Fruit fly (Drosophila melanogaster) whole organism, embryonic: ENCODE data around the gene CG33489.

Source experiments
- Bgb ChIP-seq: fragments of 200-800 bp; sonication (Bioruptor generic); IDR thresholded peaks from 2 replicates; pipeline ENCODE4 v1.3.6; 2022; ENCODE audit warnings: missing biosample characterization, missing genetic modification characterization; ENCODE audit not compliant: partially characterized antibody
- C15 ChIP-seq: fragments of 200-800 bp; sonication (Bioruptor generic); IDR thresholded peaks from 3 replicates; pipeline ENCODE4 v1.3.6; 2022; ENCODE audit warnings: missing biosample characterization, missing genetic modification characterization
- CG10321 ChIP-seq: fragments of 200-800 bp; sonication (Bioruptor generic); IDR thresholded peaks from 2 replicates; pipeline ENCODE4 v1.3.6; 2022; ENCODE audit warnings: missing biosample characterization, missing genetic modification characterization
- CG11398 ChIP-seq: fragments of 200-800 bp; sonication (Bioruptor generic); optimal IDR thresholded peaks from 2 replicates; lab custom pipeline; 2016; ENCODE audit warnings: missing biosample characterization, missing genetic modification characterization
- CG13296 ChIP-seq: fragments of 200-800 bp; sonication (Bioruptor generic); optimal IDR thresholded peaks from 3 replicates; lab custom pipeline; 2018; ENCODE audit warnings: missing biosample characterization, mild to moderate bottlenecking, missing genetic modification characterization
- CG13624 ChIP-seq: fragments of 200-800 bp; sonication (Bioruptor generic); optimal IDR thresholded peaks from 2 replicates; lab custom pipeline; 2016; ENCODE audit warnings: missing biosample characterization, missing genetic modification characterization
- CG2199 ChIP-seq: fragments of 200-800 bp; sonication (Bioruptor generic); IDR thresholded peaks from 3 replicates; pipeline ENCODE4 v1.3.6; 2022; ENCODE audit warnings: missing biosample characterization, missing genetic modification characterization
- CG3163 ChIP-seq: fragments of 200-800 bp; sonication (Bioruptor generic); optimal IDR thresholded peaks from 3 replicates; lab custom pipeline; 2016; ENCODE audit warnings: missing biosample characterization, missing genetic modification characterization
- CG34224 ChIP-seq: fragments of 200-800 bp; sonication (Bioruptor generic); IDR thresholded peaks from 3 replicates; pipeline ENCODE4 v1.3.6; 2022; ENCODE audit warnings: missing biosample characterization, missing genetic modification characterization; ENCODE audit not compliant: partially characterized antibody
- CG3847 ChIP-seq: fragments of 200-800 bp; sonication (Bioruptor generic); IDR thresholded peaks from 2 replicates; pipeline ENCODE4 v1.3.6; 2022; ENCODE audit warnings: missing biosample characterization, missing genetic modification characterization
- CG3995 ChIP-seq: fragments of 200-800 bp; sonication (Bioruptor generic); optimal IDR thresholded peaks from 3 replicates; lab custom pipeline; 2016; ENCODE audit warnings: missing biosample characterization, missing genetic modification characterization
- CG4328 ChIP-seq: fragments of 200-800 bp; sonication (Bioruptor generic); optimal IDR thresholded peaks from 3 replicates; lab custom pipeline; 2017; ENCODE audit warnings: missing biosample characterization, missing genetic modification reagents, missing genetic modification characterization
- CG7556 ChIP-seq: fragments of 200-800 bp; sonication (Bioruptor generic); optimal IDR thresholded peaks from 2 replicates; lab custom pipeline; 2017; ENCODE audit warnings: missing biosample characterization, mild to moderate bottlenecking, missing genetic modification characterization
- CG7839 ChIP-seq: fragments of 200-800 bp; sonication (Bioruptor generic); optimal IDR thresholded peaks from 3 replicates; lab custom pipeline; 2018; ENCODE audit warnings: missing biosample characterization, mild to moderate bottlenecking, missing genetic modification characterization, moderate library complexity
- Camta ChIP-seq: fragments of 200-800 bp; sonication (Bioruptor generic); optimal IDR thresholded peaks from 2 replicates; lab custom pipeline; 2016; ENCODE audit warnings: missing biosample characterization, missing genetic modification characterization
- Dek ChIP-seq: fragments of 200-800 bp; sonication (Bioruptor generic); optimal IDR thresholded peaks from 3 replicates; lab custom pipeline; 2019; ENCODE audit warnings: missing biosample characterization, mild to moderate bottlenecking, missing genetic modification characterization, moderate library complexity
- ERR ChIP-seq: fragments of 200-800 bp; sonication (Bioruptor generic); optimal IDR thresholded peaks from 2 replicates; lab custom pipeline; 2016; ENCODE audit warnings: missing biosample characterization, missing genetic modification characterization
- Fer2 ChIP-seq: fragments of 200-800 bp; sonication (Bioruptor generic); optimal IDR thresholded peaks from 2 replicates; lab custom pipeline; 2018; ENCODE audit warnings: missing biosample characterization, mild to moderate bottlenecking, missing genetic modification characterization, moderate library complexity
- HmgD ChIP-seq: fragments of 200-800 bp; sonication (Bioruptor generic); optimal IDR thresholded peaks from 3 replicates; lab custom pipeline; 2016; ENCODE audit warnings: missing biosample characterization, missing genetic modification characterization
- HmgZ ChIP-seq: fragments of 200-800 bp; sonication (Bioruptor generic); optimal IDR thresholded peaks from 2 replicates; lab custom pipeline; 2018; ENCODE audit warnings: missing biosample characterization, mild to moderate bottlenecking, missing genetic modification characterization
- Hr78 ChIP-seq, 2 experiments: fragments of 200-800 bp in 1 of 2; fragments of >200 bp in 1 of 2; sonication (Bioruptor generic) in 1 of 2; optimal IDR thresholded peaks; 2 replicates each; lab custom pipeline; 2017 to 2019; ENCODE audit warnings: missing biosample characterization in 2 of 2, missing genetic modification characterization in 2 of 2, mild to moderate bottlenecking in 1 of 2, moderate library complexity in 1 of 2
- Lhr ChIP-seq: fragments of 200-800 bp; sonication (Bioruptor generic); optimal IDR thresholded peaks from 3 replicates; lab custom pipeline; 2017; ENCODE audit warnings: mild to moderate bottlenecking, missing biosample characterization, missing genetic modification reagents, missing genetic modification characterization
- NFAT ChIP-seq: fragments of 200-800 bp; sonication (Bioruptor generic); IDR thresholded peaks from 2 replicates; pipeline ENCODE4 v1.3.6; 2022; ENCODE audit warnings: missing biosample characterization, missing genetic modification characterization
- Rfx ChIP-seq: fragments of 200-800 bp; sonication (Bioruptor generic); IDR thresholded peaks from 2 replicates; pipeline ENCODE4 v1.3.6; 2022; ENCODE audit warnings: missing biosample characterization, missing genetic modification characterization
- Scr ChIP-seq: fragments of 200-800 bp; sonication (Bioruptor generic); IDR thresholded peaks from 2 replicates; pipeline ENCODE4 v1.3.6; 2022; ENCODE audit warnings: missing biosample characterization, missing genetic modification characterization; ENCODE audit not compliant: partially characterized antibody
- amos ChIP-seq: fragments of 200-800 bp; sonication (Bioruptor generic); IDR thresholded peaks from 2 replicates; pipeline ENCODE4 v1.3.6; 2022; ENCODE audit warnings: missing biosample characterization, missing genetic modification characterization; ENCODE audit not compliant: partially characterized antibody
- bbx ChIP-seq: fragments of 200-800 bp; sonication (Bioruptor generic); IDR thresholded peaks from 2 replicates; pipeline ENCODE4 v1.3.6; 2022; ENCODE audit warnings: missing biosample characterization, missing genetic modification characterization; ENCODE audit not compliant: partially characterized antibody
- dpn ChIP-seq, 2 experiments: fragments of 200-800 bp; sonication (Bioruptor generic); optimal IDR thresholded peaks; 3 replicates each; lab custom pipeline; 2016; ENCODE audit warnings: missing biosample characterization in 2 of 2, missing genetic modification characterization in 2 of 2
- eyg ChIP-seq: fragments of 200-800 bp; sonication (Bioruptor generic); optimal IDR thresholded peaks from 3 replicates; lab custom pipeline; 2016; ENCODE audit warnings: missing biosample characterization, missing genetic modification characterization
- ftz-f1 ChIP-seq: fragments of 200-800 bp; sonication (Bioruptor generic); optimal IDR thresholded peaks from 2 replicates; lab custom pipeline; 2016; ENCODE audit warnings: missing biosample characterization, missing genetic modification characterization
- fu2 ChIP-seq: fragments of 200-800 bp; sonication (Bioruptor generic); optimal IDR thresholded peaks from 2 replicates; lab custom pipeline; 2016; ENCODE audit warnings: missing biosample characterization, missing genetic modification characterization
- jumu ChIP-seq: fragments of 200-800 bp; sonication (Bioruptor generic); optimal IDR thresholded peaks from 3 replicates; lab custom pipeline; 2016; ENCODE audit warnings: missing biosample characterization, missing genetic modification characterization
- lab ChIP-seq: fragments of 200-800 bp; sonication (Bioruptor generic); optimal IDR thresholded peaks from 3 replicates; lab custom pipeline; 2017; ENCODE audit warnings: missing biosample characterization, missing genetic modification characterization, mild to moderate bottlenecking, moderate library complexity, missing genetic modification reagents
- nerfin-1 ChIP-seq: fragments of 200-800 bp; sonication (Bioruptor generic); optimal IDR thresholded peaks from 3 replicates; lab custom pipeline; 2019; ENCODE audit warnings: missing biosample characterization, mild to moderate bottlenecking, missing genetic modification characterization, moderate library complexity
- nerfin-2 ChIP-seq: fragments of 200-800 bp; sonication (Bioruptor generic); IDR thresholded peaks from 2 replicates; pipeline ENCODE4 v1.3.6; 2022; ENCODE audit warnings: missing biosample characterization, missing genetic modification characterization; ENCODE audit not compliant: partially characterized antibody
- odd ChIP-seq: fragments of 200-800 bp; sonication (Bioruptor generic); optimal IDR thresholded peaks from 2 replicates; lab custom pipeline; 2017; ENCODE audit warnings: missing biosample characterization, mild to moderate bottlenecking, missing genetic modification characterization
- pb ChIP-seq: fragments of 200-800 bp; sonication (Bioruptor generic); optimal IDR thresholded peaks from 3 replicates; lab custom pipeline; 2016; ENCODE audit warnings: missing biosample characterization, missing genetic modification characterization
- pros ChIP-seq: fragments of 200-800 bp; sonication (Bioruptor generic); optimal IDR thresholded peaks from 3 replicates; lab custom pipeline; 2019; ENCODE audit warnings: missing biosample characterization, mild to moderate bottlenecking, missing genetic modification characterization, moderate library complexity
- pzg ChIP-seq: fragments of 200-800 bp; sonication (Bioruptor generic); optimal IDR thresholded peaks from 3 replicates; lab custom pipeline; 2018; ENCODE audit warnings: missing biosample characterization, mild to moderate bottlenecking, missing genetic modification characterization, moderate library complexity
- salm ChIP-seq: fragments of 200-800 bp; sonication (Bioruptor generic); optimal IDR thresholded peaks from 2 replicates; lab custom pipeline; 2018; ENCODE audit warnings: missing biosample characterization, mild to moderate bottlenecking, missing genetic modification characterization
- scrt ChIP-seq: fragments of 200-800 bp; sonication (Bioruptor generic); optimal IDR thresholded peaks from 2 replicates; lab custom pipeline; 2018; ENCODE audit warnings: missing biosample characterization, mild to moderate bottlenecking, missing genetic modification characterization, moderate library complexity
- slbo ChIP-seq: fragments of 200-800 bp; sonication (Bioruptor generic); IDR thresholded peaks from 2 replicates; pipeline ENCODE4 v1.3.6; 2022; ENCODE audit warnings: missing biosample characterization, missing genetic modification characterization
- sr ChIP-seq: fragments of 200-800 bp; sonication (Bioruptor generic); IDR thresholded peaks from 3 replicates; pipeline ENCODE4 v1.3.6; 2022; ENCODE audit warnings: missing biosample characterization, missing genetic modification characterization
- tup ChIP-seq: fragments of 200-800 bp; sonication (Bioruptor generic); optimal IDR thresholded peaks from 2 replicates; lab custom pipeline; 2016; ENCODE audit warnings: missing biosample characterization, mild to moderate bottlenecking, missing genetic modification characterization, moderate library complexity
- twi ChIP-seq: fragments of 200-800 bp; optimal IDR thresholded peaks from 2 replicates; lab custom pipeline; 2019; ENCODE audit warnings: missing biosample characterization, mild to moderate bottlenecking, missing genetic modification characterization, moderate library complexity
- tx ChIP-seq: fragments of 200-800 bp; sonication (Bioruptor generic); optimal IDR thresholded peaks from 2 replicates; lab custom pipeline; 2016; ENCODE audit warnings: missing biosample characterization, missing genetic modification characterization
- vnd ChIP-seq: fragments of 200-800 bp; sonication (Bioruptor generic); IDR thresholded peaks from 3 replicates; pipeline ENCODE4 v1.3.6; 2022; ENCODE audit warnings: missing biosample characterization, missing genetic modification characterization; ENCODE audit not compliant: partially characterized antibody
- zen ChIP-seq: fragments of 200-800 bp; sonication (Bioruptor generic); optimal IDR thresholded peaks from 3 replicates; lab custom pipeline; 2018; ENCODE audit warnings: missing biosample characterization, mild to moderate bottlenecking, missing genetic modification characterization, moderate library complexity

The CG33489 gene

DNA sequence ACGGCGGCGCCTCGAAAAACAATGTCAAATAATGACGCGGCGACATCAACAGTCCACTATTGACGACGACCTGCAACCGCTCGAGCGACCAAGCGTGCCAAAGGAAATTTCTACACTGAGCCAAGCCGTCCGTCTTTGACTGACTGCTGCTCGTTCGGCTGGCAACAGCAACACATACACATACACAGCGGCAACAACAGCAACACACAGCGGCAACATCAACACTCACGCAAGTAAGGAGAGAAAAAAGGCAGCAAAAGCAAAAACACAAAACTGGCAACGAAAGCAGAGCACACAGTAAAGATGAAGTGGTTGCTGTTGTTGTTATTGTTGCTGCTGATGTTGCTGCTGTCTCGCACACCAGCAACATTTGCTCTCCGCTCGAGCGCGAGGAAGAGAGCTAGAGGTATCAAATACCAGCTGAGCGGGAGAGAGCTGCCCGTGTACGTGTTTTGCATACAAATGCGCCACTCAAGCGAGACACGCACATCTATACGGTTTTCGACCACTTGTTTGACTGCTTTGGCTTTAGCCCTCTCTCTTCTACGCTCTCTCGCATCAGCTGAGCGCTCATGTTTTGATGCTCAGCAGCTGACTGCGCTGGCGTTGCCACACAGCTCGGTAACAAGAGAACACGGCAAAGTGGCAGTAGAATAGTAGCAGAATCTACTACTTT lies 23.7 kb downstream of the CG33489 start (continued):
- peak; percentile 55 for TF ChIP-seq Scr (GFP tag; lab: Robert Waterston, UW)
- TF ChIP-seq CG2199 (GFP tag; lab: Robert Waterston, UW) = peak; percentile 74; the same call in 1 of the 3 replicates
- TF ChIP-seq CG13296 (GFP tag; lab: Kevin White, UChicago) = peak; percentile 44
- TF ChIP-seq lab (GFP tag; lab: Kevin White, UChicago) = peak; percentile 40
- TF ChIP-seq ERR (GFP tag; lab: Kevin White, UChicago) = no peak
- TF ChIP-seq CG34224 (GFP tag; lab: Robert Waterston, UW) = peak; percentile 94
- peak; percentile 20 for TF ChIP-seq HmgD (GFP tag; lab: Kevin White, UChicago)
- TF ChIP-seq CG13624 (GFP tag; lab: Kevin White, UChicago) = peak; percentile 40
- TF ChIP-seq Dek = peak; percentile 21
- TF ChIP-seq bbx (GFP tag; lab: Robert Waterston, UW) = peak; percentile 52; the same call in 1 of the 2 replicates
- peak; percentile 59 for TF ChIP-seq ftz-f1 (GFP tag; lab: Kevin White, UChicago)
- TF ChIP-seq CG11398 (GFP tag; lab: Kevin White, UChicago) = no peak
- peak; percentile 60; the same call in 2 of the 3 replicates for TF ChIP-seq sr (GFP tag; lab: Robert Waterston, UW)
- no peak for TF ChIP-seq jumu (GFP tag; lab: Kevin White, UChicago)
- TF ChIP-seq CG3163 (GFP tag; lab: Kevin White, UChicago) = peak; percentile 59
- TF ChIP-seq CG7839 (tag; lab: Kevin White, UChicago) = peak; percentile 28
- peak; percentile 97 for TF ChIP-seq scrt (GFP tag; lab: Kevin White, UChicago)
- no peak for TF ChIP-seq tx (GFP tag; lab: Kevin White, UChicago)
- TF ChIP-seq pros (GFP tag; lab: Kevin White, UChicago) = peak; percentile 90
- TF ChIP-seq eyg (GFP tag; lab: Kevin White, UChicago) = no peak
- TF ChIP-seq NFAT (GFP tag; lab: Robert Waterston, UW) = peak; percentile 61; the same call in 1 of the 2 replicates
- TF ChIP-seq amos (GFP tag; lab: Robert Waterston, UW) = no peak; the same call in 1 of the 2 replicates
- peak; percentile 17 for TF ChIP-seq salm (tag; lab: Kevin White, UChicago)
- TF ChIP-seq dpn (GFP tag; optimal IDR thresholded peaks at IDR 0.05; lab: Kevin White, UChicago) = peak in 1 of 2 experiments; percentile 10
- peak; percentile 86 for TF ChIP-seq HmgZ (tag; lab: Kevin White, UChicago)
- TF ChIP-seq Fer2 (tag; lab: Kevin White, UChicago) = no peak
- TF ChIP-seq pzg (GFP tag; lab: Kevin White, UChicago) = peak; percentile 28
- peak; percentile 29; the same call in 1 of the 2 replicates for TF ChIP-seq slbo (GFP tag; lab: Robert Waterston, UW)
- no peak for TF ChIP-seq fu2 (GFP tag; lab: Kevin White, UChicago)
- TF ChIP-seq CG7556 (GFP tag; lab: Kevin White, UChicago) = no peak
- TF ChIP-seq Camta (GFP tag; lab: Kevin White, UChicago) = no peak
- peak; percentile 43; the same call in 1 of the 2 replicates for TF ChIP-seq Bgb (GFP tag; lab: Robert Waterston, UW)
- peak; percentile 69 for TF ChIP-seq nerfin-1 (tag; lab: Kevin White, UChicago)
- TF ChIP-seq pb (GFP tag; lab: Kevin White, UChicago) = peak; percentile 12
- no peak for TF ChIP-seq CG4328 (GFP tag; lab: Kevin White, UChicago)
- no peak for TF ChIP-seq twi
- no peak for TF ChIP-seq Lhr (GFP tag; lab: Kevin White, UChicago)
- TF ChIP-seq vnd (GFP tag; lab: Robert Waterston, UW) = no peak
- TF ChIP-seq C15 (GFP tag; lab: Robert Waterston, UW) = no peak
- peak in 1 of 2 experiments; percentile 66 for TF ChIP-seq Hr78 (GFP tag; optimal IDR thresholded peaks at IDR 0.05; lab: Kevin White, UChicago)
- TF ChIP-seq CG3847 (GFP tag; lab: Robert Waterston, UW) = no peak
- no peak for TF ChIP-seq nerfin-2 (GFP tag; lab: Robert Waterston, UW)
- TF ChIP-seq zen = no peak
- no peak for TF ChIP-seq CG3995 (GFP tag; lab: Kevin White, UChicago)
- TF ChIP-seq tup (GFP tag; lab: Kevin White, UChicago) = no peak
- peak; percentile 42 for TF ChIP-seq odd (GFP tag; lab: Kevin White, UChicago)
- no peak for TF ChIP-seq CG10321 (GFP tag; lab: Robert Waterston, UW)
- TF ChIP-seq Rfx = peak; percentile 39; the same call in 1 of the 2 replicates
